Worm (Caenorhabditis elegans): ENCODE results near the gene R03H10.1.

The R03H10.1 gene

ce11 chrII:4178838-4179237 lies 1.2 kb upstream of the R03H10.1 start, which contains the start of gene R03H10.7:
Gene R03H10.7, minus strand, starts transcription at chrII:4178938.
- TF ChIP-seq lin-11 (tag; optimal IDR thresholded peaks at IDR 0.05) (no peak), ztf-16 (tag; optimal IDR thresholded peaks at IDR 0.05) (no peak), fax-1 (tag; optimal IDR thresholded peaks at IDR 0.05) (no peak), nfya-1 (tag; optimal IDR thresholded peaks at IDR 0.05) (no peak), ama-1 (optimal IDR thresholded peaks at IDR 0.05) (no peak), pag-3 (tag; optimal IDR thresholded peaks at IDR 0.05; ENCODE audit: borderline replicate concordance) (no peak), npax-4 (tag; optimal IDR thresholded peaks at IDR 0.05) (no peak), pat-9 (tag; optimal IDR thresholded peaks at IDR 0.05) (no peak), odd-2 (tag; optimal IDR thresholded peaks at IDR 0.05) (no peak), tbx-2 (tag; optimal IDR thresholded peaks at IDR 0.05) (no peak), unc-3 (GFP tag; conservative IDR thresholded peaks at IDR 0.05) (no peak), unc-3 (tag; optimal IDR thresholded peaks at IDR 0.05) (no peak), ceh-14 (tag; optimal IDR thresholded peaks at IDR 0.05) (no peak), ceh-31 (tag; optimal IDR thresholded peaks at IDR 0.05) (no peak), dve-1 (tag; optimal IDR thresholded peaks at IDR 0.05) (no peak), ceh-45 (GFP tag; IDR thresholded peaks at IDR 0.05) (no peak), ref-2 (tag; optimal IDR thresholded peaks at IDR 0.05) (no peak), rnt-1 (tag; optimal IDR thresholded peaks at IDR 0.05) (no peak)

- TF ChIP-seq nfya-1 (tag; optimal IDR thresholded peaks at IDR 0.05): no peak
- TF ChIP-seq Y22D7AL.16 (tag; optimal IDR thresholded peaks at IDR 0.05): no peak
- no peak for TF ChIP-seq sox-4 (tag; optimal IDR thresholded peaks at IDR 0.05)
These were observed 2.3 kb downstream of the R03H10.1 start, which contains the start of gene R03H10.11 for ce11 chrII:4182364-4182763. Gene R03H10.11, plus strand, starts transcription at chrII:4182664.

ce11 chrII:4183979-4184378 lies 3.9 kb downstream of the R03H10.1 start:
- TF ChIP-seq pros-1 (tag; optimal IDR thresholded peaks at IDR 0.05) (no peak), ref-2 (tag; optimal IDR thresholded peaks at IDR 0.05) (no peak), ceh-34 (tag; optimal IDR thresholded peaks at IDR 0.05) (peak; percentile 33), ttx-3 (tag; optimal IDR thresholded peaks at IDR 0.05) (no peak), ahr-1 (tag; optimal IDR thresholded peaks at IDR 0.05) (no peak), hlh-8 (tag; optimal IDR thresholded peaks at IDR 0.05) (no peak), K09A11.1 (tag; optimal IDR thresholded peaks at IDR 0.05; ENCODE audit: insufficient read depth) (no peak), ama-1 (optimal IDR thresholded peaks at IDR 0.05) (no peak), pat-9 (tag; optimal IDR thresholded peaks at IDR 0.05) (no peak), pqm-1 (tag; optimal IDR thresholded peaks at IDR 0.05) (no peak), dmd-4 (tag; optimal IDR thresholded peaks at IDR 0.05; ENCODE audit: borderline replicate concordance) (no peak), fax-1 (tag; optimal IDR thresholded peaks at IDR 0.05) (no peak), K02D7.2 (tag; optimal IDR thresholded peaks at IDR 0.05) (no peak), ceh-18 (tag; optimal IDR thresholded peaks at IDR 0.05) (peak; percentile 81), ceh-6 (GFP tag; optimal IDR thresholded peaks at IDR 0.05) (no peak), nhr-232 (tag; optimal IDR thresholded peaks at IDR 0.05) (no peak), dve-1 (tag; optimal IDR thresholded peaks at IDR 0.05) (no peak), F13H6.1 (tag; optimal IDR thresholded peaks at IDR 0.05) (no peak), fkh-6 (tag; optimal IDR thresholded peaks at IDR 0.05) (no peak), ceh-14 (tag; optimal IDR thresholded peaks at IDR 0.05) (no peak), ceh-9 (tag; optimal IDR thresholded peaks at IDR 0.05) (no peak), ceh-31 (tag; optimal IDR thresholded peaks at IDR 0.05) (no peak), syd-9 (tag; optimal IDR thresholded peaks at IDR 0.05) (no peak), tbx-2 (tag; optimal IDR thresholded peaks at IDR 0.05) (peak; percentile 26), nfya-1 (tag; optimal IDR thresholded peaks at IDR 0.05) (peak; percentile 1), lin-11 (tag; optimal IDR thresholded peaks at IDR 0.05) (no peak), rnt-1 (tag; optimal IDR thresholded peaks at IDR 0.05) (peak; percentile 78), elt-4 (tag; optimal IDR thresholded peaks at IDR 0.05) (no peak), odd-2 (tag; optimal IDR thresholded peaks at IDR 0.05) (no peak), ceh-2 (tag; optimal IDR thresholded peaks at IDR 0.05) (no peak), fkh-10 (GFP tag; optimal IDR thresholded peaks at IDR 0.05) (no peak), unc-55 (GFP tag; optimal IDR thresholded peaks at IDR 0.05) (peak; percentile 55)
